Worm (Caenorhabditis elegans) whole organism, early embryonic: Measurements from ENCODE around the gene gly-3.

Experiments used
- aly-1 ChIP-seq: sonication (generic microtip); optimal IDR thresholded peaks from 2 replicates; lab custom pipeline; 2016; ENCODE audit warnings: missing genetic modification characterization, missing compliant biosample characterization
- ets-7 ChIP-seq: sonication (generic microtip); optimal IDR thresholded peaks from 2 replicates; lab custom pipeline; 2016; ENCODE audit warnings: missing genotype, missing genetic modification characterization, missing compliant biosample characterization
- sea-1 ChIP-seq: fragments of 200-800 bp; sonication (Bioruptor generic); conservative IDR thresholded peaks from 2 replicates; pipeline ENCODE4 v1.3.6; 2022; ENCODE audit warnings: missing genetic modification characterization, missing compliant biosample characterization
- tbx-11 ChIP-seq: fragments of 200-800 bp; sonication (Bioruptor generic); IDR thresholded peaks from 2 replicates; pipeline ENCODE4 v1.3.6; 2022; ENCODE audit warnings: missing genetic modification characterization, missing compliant biosample characterization

DNA sequence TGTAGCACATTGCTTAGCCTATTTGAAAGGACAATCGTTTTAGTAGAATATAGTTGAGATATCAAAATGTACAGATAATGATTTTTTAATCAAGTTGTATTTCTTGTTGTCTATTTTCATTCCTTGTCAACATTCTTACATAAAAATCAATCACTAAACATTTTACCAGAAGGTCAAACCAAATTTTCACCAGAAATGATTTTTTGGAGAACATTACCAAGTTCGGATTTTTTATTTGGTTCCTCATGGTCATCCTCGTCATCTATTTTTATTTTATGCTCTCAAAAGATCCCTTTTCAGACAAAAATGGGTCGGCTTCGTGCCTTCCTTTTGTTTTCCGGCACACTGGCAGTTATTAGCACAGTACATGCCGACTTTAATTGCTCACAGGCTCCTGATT is 44.1 kb downstream of the gly-3 start, which contains the start of gene tyr-1:
- TF ChIP-seq ets-7 (tag; lab: Kevin White, UChicago) = no peak
- no peak for TF ChIP-seq tbx-11
- no peak for TF ChIP-seq sea-1 (GFP tag; lab: Robert Waterston, UW)
- TF ChIP-seq aly-1 (tag; lab: Kevin White, UChicago) = no peak
